Worm (Caenorhabditis elegans) whole organism, L4 larva: ENCODE data around the gene dgtr-1.

Experiments used
- D1046.2 ChIP-seq: fragments of 200-800 bp; sonication (Bioruptor generic); IDR thresholded peaks from 2 replicates; pipeline ENCODE4 v1.3.6; 2022; ENCODE audit warnings: missing genetic modification characterization, missing compliant biosample characterization
- F44E2.7 ChIP-seq: fragments of 200-800 bp; sonication (Bioruptor generic); IDR thresholded peaks from 2 replicates; pipeline ENCODE4 v2.1.2; 2022; ENCODE audit warnings: missing genetic modification characterization, missing compliant biosample characterization
- F49E8.2 ChIP-seq: sonication (generic microtip); optimal IDR thresholded peaks from 2 replicates; lab custom pipeline; 2016; ENCODE audit warnings: missing compliant biosample characterization, mild to moderate bottlenecking, missing genetic modification characterization, borderline replicate concordance
- T20F7.1 ChIP-seq: fragments of 200-800 bp; sonication (Bioruptor generic); optimal IDR thresholded peaks from 2 replicates; lab custom pipeline; 2018; ENCODE audit warnings: mild to moderate bottlenecking, missing genetic modification characterization, missing compliant biosample characterization
- ZK337.2 ChIP-seq: fragments of 200-800 bp; sonication (Bioruptor generic); IDR thresholded peaks from 2 replicates; pipeline ENCODE4 v1.3.6; 2022; ENCODE audit warnings: missing genetic modification reagents, missing genetic modification characterization, missing compliant biosample characterization
- aha-1 ChIP-seq: fragments of 150-350 bp; peaks from one replicate; lab custom pipeline; 2014; ENCODE audit warnings: missing biosample characterization, missing genetic modification characterization
- ama-1 ChIP-seq: fragments of 150-350 bp; optimal IDR thresholded peaks from 2 replicates; lab custom pipeline; 2014; ENCODE audit warnings: inconsistent platforms, mixed read lengths
- arid-1 ChIP-seq: fragments of 200-800 bp; sonication (Bioruptor generic); conservative IDR thresholded peaks from 2 replicates; pipeline ENCODE4 v1.3.6; 2022; ENCODE audit warnings: missing genetic modification reagents, missing genetic modification characterization, missing compliant biosample characterization
- ceh-32 ChIP-seq: sonication (generic microtip); optimal IDR thresholded peaks from 2 replicates; lab custom pipeline; 2016; ENCODE audit warnings: mild to moderate bottlenecking, missing genetic modification characterization, missing compliant biosample characterization; ENCODE audit not compliant: poor library complexity
- ceh-44 ChIP-seq: fragments of 200-800 bp; sonication (Bioruptor generic); IDR thresholded peaks from 2 replicates; pipeline ENCODE4 v1.3.6; 2022; ENCODE audit warnings: missing genetic modification reagents, missing genetic modification characterization, missing compliant biosample characterization
- ceh-62 ChIP-seq: sonication (generic microtip); optimal IDR thresholded peaks from 2 replicates; lab custom pipeline; 2017; ENCODE audit warnings: missing biosample characterization, missing genetic modification characterization
- cey-2 ChIP-seq: sonication (generic microtip); optimal IDR thresholded peaks from 3 replicates; lab custom pipeline; 2017; ENCODE audit warnings: missing genetic modification characterization, mild to moderate bottlenecking, missing compliant biosample characterization, antibody characterized with exemption, borderline replicate concordance; ENCODE audit not compliant: insufficient read depth
- ctbp-1 ChIP-seq: fragments of 200-800 bp; sonication (Bioruptor generic); IDR thresholded peaks from 2 replicates; pipeline ENCODE4 v1.3.6; 2022; ENCODE audit warnings: missing genetic modification reagents, missing genetic modification characterization, missing compliant biosample characterization
- daf-16 ChIP-seq, 3 experiments: sonication (generic microtip); optimal IDR thresholded peaks; 2 replicates each; lab custom pipeline; 2016 to 2017; ENCODE audit warnings: missing genetic modification characterization in 3 of 3, missing genetic modification reagents in 3 of 3, mild to moderate bottlenecking in 2 of 3, missing compliant biosample characterization in 2 of 3, missing biosample characterization in 1 of 3, moderate library complexity in 1 of 3
- daf-8 ChIP-seq: fragments of 200-800 bp; sonication (Bioruptor generic); IDR thresholded peaks from 2 replicates; pipeline ENCODE4 v1.3.6; 2022; ENCODE audit warnings: missing genetic modification characterization, missing compliant biosample characterization
- dpl-1 ChIP-seq: fragments of 150-350 bp; optimal IDR thresholded peaks from 2 replicates; lab custom pipeline; 2014; ENCODE audit warnings: missing biosample characterization, missing genetic modification reagents, missing genetic modification characterization
- duxl-1 ChIP-seq: sonication (generic microtip); optimal IDR thresholded peaks from 2 replicates; lab custom pipeline; 2016; ENCODE audit warnings: mild to moderate bottlenecking, missing genetic modification characterization, moderate library complexity, missing compliant biosample characterization; ENCODE audit not compliant: poor library complexity
- dve-1 ChIP-seq: sonication (generic microtip); optimal IDR thresholded peaks from 2 replicates; lab custom pipeline; 2017; ENCODE audit warnings: antibody characterized with exemption, mild to moderate bottlenecking, missing genetic modification characterization, missing compliant biosample characterization; ENCODE audit not compliant: insufficient read depth
- egl-43 ChIP-seq: fragments of 200-800 bp; sonication (Bioruptor generic); IDR thresholded peaks from 2 replicates; pipeline ENCODE4 v1.3.6; 2022; ENCODE audit warnings: missing genetic modification reagents, missing genetic modification characterization, missing compliant biosample characterization
- fkh-10 ChIP-seq: fragments of 150-350 bp; optimal IDR thresholded peaks from 2 replicates; lab custom pipeline; 2014; ENCODE audit warnings: missing biosample characterization, missing genetic modification reagents, missing genetic modification characterization
- hlh-11 ChIP-seq: fragments of 200-800 bp; sonication (Bioruptor generic); optimal IDR thresholded peaks from 2 replicates; lab custom pipeline; 2018; ENCODE audit warnings: mild to moderate bottlenecking, missing genetic modification characterization, missing compliant biosample characterization
- hmg-1.1 ChIP-seq: fragments of 200-800 bp; sonication (Bioruptor generic); IDR thresholded peaks from 2 replicates; pipeline ENCODE4 v1.3.6; 2022; ENCODE audit warnings: missing genetic modification reagents, missing genetic modification characterization, missing compliant biosample characterization
- jun-1 ChIP-seq: fragments of 150-350 bp; optimal IDR thresholded peaks from 2 replicates; lab custom pipeline; 2014; ENCODE audit warnings: missing biosample characterization, missing genetic modification reagents, missing genetic modification characterization
- lim-7 ChIP-seq: fragments of 200-800 bp; sonication (Bioruptor generic); IDR thresholded peaks from 2 replicates; pipeline ENCODE4 v1.3.6; 2022; ENCODE audit warnings: missing genetic modification characterization, missing compliant biosample characterization
- lin-1 ChIP-seq: fragments of 200-800 bp; sonication (Bioruptor generic); IDR thresholded peaks from 2 replicates; pipeline ENCODE4 v1.3.6; 2022; ENCODE audit warnings: missing genetic modification reagents, missing genetic modification characterization, missing compliant biosample characterization
- lin-15B ChIP-seq: fragments of 150-350 bp; sonication (generic microtip); optimal IDR thresholded peaks from 3 replicates; lab custom pipeline; 2014; ENCODE audit warnings: missing biosample characterization, missing genetic modification characterization
- lin-29 ChIP-seq: fragments of 200-800 bp; sonication (Bioruptor generic); IDR thresholded peaks from 2 replicates; pipeline ENCODE4 v1.3.6; 2022; ENCODE audit warnings: missing genetic modification reagents, missing genetic modification characterization, missing compliant biosample characterization
- lin-38 ChIP-seq: fragments of 200-800 bp; sonication (Bioruptor generic); IDR thresholded peaks from 2 replicates; pipeline ENCODE4 v1.3.6; 2022; ENCODE audit warnings: missing genetic modification reagents, missing genetic modification characterization, missing compliant biosample characterization
- lin-39 ChIP-seq: fragments of 150-350 bp; optimal IDR thresholded peaks from 2 replicates; lab custom pipeline; 2014; ENCODE audit warnings: missing biosample characterization, missing genetic modification reagents, missing genetic modification characterization
- lsy-2 ChIP-seq, 2 experiments: fragments of 150-350 bp in 1 of 2; sonication (generic microtip) in 1 of 2; optimal IDR thresholded peaks; 2 replicates each; lab custom pipeline; 2014 to 2017; ENCODE audit warnings: missing biosample characterization in 2 of 2, missing genetic modification characterization in 2 of 2
- mdl-1 ChIP-seq, 2 experiments: fragments of 150-350 bp in 1 of 2; sonication (generic microtip) in 1 of 2; optimal IDR thresholded peaks; 2 replicates each; lab custom pipeline; 2014 to 2017; ENCODE audit warnings: missing biosample characterization in 2 of 2, missing genetic modification characterization in 2 of 2
- mep-1 ChIP-seq: fragments of 150-350 bp; sonication (generic microtip); optimal IDR thresholded peaks from 3 replicates; lab custom pipeline; 2014; ENCODE audit warnings: missing biosample characterization, missing genetic modification characterization
- mxl-2 ChIP-seq: fragments of 200-800 bp; sonication (Bioruptor generic); conservative IDR thresholded peaks from 2 replicates; pipeline ENCODE4 v1.3.6; 2022; ENCODE audit warnings: missing genetic modification reagents, missing genetic modification characterization, missing compliant biosample characterization
- nhr-10 ChIP-seq: fragments of 150-350 bp; optimal IDR thresholded peaks from 2 replicates; lab custom pipeline; 2014; ENCODE audit warnings: missing biosample characterization, missing genetic modification characterization
- nhr-102 ChIP-seq: sonication (generic microtip); optimal IDR thresholded peaks from 2 replicates; lab custom pipeline; 2016; ENCODE audit warnings: mild to moderate bottlenecking, missing genetic modification characterization, moderate library complexity, missing compliant biosample characterization
- nhr-111 ChIP-seq: fragments of 200-800 bp; sonication (Bioruptor generic); optimal IDR thresholded peaks from 2 replicates; lab custom pipeline; 2018; ENCODE audit warnings: mild to moderate bottlenecking, missing genetic modification characterization, missing compliant biosample characterization
- nhr-6 ChIP-seq: fragments of 150-350 bp; optimal IDR thresholded peaks from 2 replicates; lab custom pipeline; 2014; ENCODE audit warnings: missing biosample characterization, missing genetic modification characterization
- nhr-77 ChIP-seq: fragments of 150-350 bp; optimal IDR thresholded peaks from 2 replicates; lab custom pipeline; 2014; ENCODE audit warnings: missing biosample characterization, missing genetic modification characterization
- pha-4 ChIP-seq, 2 experiments: fragments of 150-350 bp in 1 of 2; fragments of 200-800 bp in 1 of 2; sonication (Bioruptor generic) in 1 of 2; IDR thresholded peaks in 1 of 2; optimal IDR thresholded peaks in 1 of 2; 2 replicates each; pipeline versions ENCODE4 v1.3.6 to Lab custom; 2014 to 2022; ENCODE audit warnings: missing genetic modification characterization in 2 of 2, missing genetic modification reagents in 2 of 2, missing biosample characterization in 1 of 2, missing compliant biosample characterization in 1 of 2
- php-3 ChIP-seq: fragments of 200-800 bp; sonication (Bioruptor generic); IDR thresholded peaks from 2 replicates; pipeline ENCODE4 v1.3.6; 2022; ENCODE audit warnings: missing genetic modification reagents, missing genetic modification characterization, missing compliant biosample characterization
- rbr-2 ChIP-seq: sonication (generic microtip); optimal IDR thresholded peaks from 2 replicates; lab custom pipeline; 2016; ENCODE audit warnings: missing genotype, missing genetic modification characterization, missing compliant biosample characterization
- snpc-4 ChIP-seq: fragments of 150-350 bp; optimal IDR thresholded peaks from 2 replicates; lab custom pipeline; 2014; ENCODE audit warnings: missing biosample characterization, missing genetic modification characterization
- tra-1 ChIP-seq: fragments of 200-800 bp; sonication (Bioruptor generic); IDR thresholded peaks from 2 replicates; pipeline ENCODE4 v1.3.6; 2022; ENCODE audit warnings: missing genetic modification reagents, missing genetic modification characterization, missing compliant biosample characterization
- unc-130 ChIP-seq: sonication (generic microtip); optimal IDR thresholded peaks from 2 replicates; lab custom pipeline; 2016; ENCODE audit warnings: missing genetic modification reagents, missing genetic modification characterization, missing compliant biosample characterization
- unc-39 ChIP-seq: sonication (generic microtip); optimal IDR thresholded peaks from 2 replicates; lab custom pipeline; 2017; ENCODE audit warnings: missing biosample characterization, missing genetic modification characterization
- zfp-3 ChIP-seq: fragments of 200-800 bp; sonication (Bioruptor generic); conservative IDR thresholded peaks from 2 replicates; pipeline ENCODE4 v1.3.6; 2022; ENCODE audit warnings: missing genetic modification reagents, missing genetic modification characterization, missing compliant biosample characterization
- zip-2 ChIP-seq: fragments of 150-350 bp; optimal IDR thresholded peaks from 2 replicates; lab custom pipeline; 2014; ENCODE audit warnings: missing biosample characterization, missing genetic modification characterization

Gene dgtr-1

DNA sequence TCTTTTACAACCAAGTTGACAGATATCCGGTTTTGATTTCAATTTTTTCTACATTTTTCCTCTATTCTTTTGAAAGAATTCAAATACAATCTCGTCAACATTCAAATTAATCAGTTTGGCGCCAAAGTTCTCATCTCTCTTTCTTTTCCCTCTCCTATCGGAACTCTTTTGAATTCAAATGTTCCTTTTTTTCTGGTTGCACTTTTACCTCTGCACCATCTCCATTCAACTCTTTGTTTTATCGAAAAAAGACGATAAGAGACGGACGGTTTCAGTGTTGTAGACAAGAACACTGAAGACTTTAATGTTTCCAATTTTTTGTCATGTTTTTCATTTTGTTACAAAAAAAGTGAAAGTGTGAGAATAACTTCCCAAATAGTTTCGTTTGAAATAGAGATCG, 20.9 kb upstream of the dgtr-1 start (continued):
- peak; percentile 36 for TF ChIP-seq dpl-1
- no peak for TF ChIP-seq jun-1 (tag; lab: Kevin White, UChicago)
- TF ChIP-seq lin-1, result peak; percentile 46; the same call in 1 of the 2 replicates
- no peak for TF ChIP-seq unc-130 (GFP tag; lab: Kevin White, UChicago)
- TF ChIP-seq D1046.2 (GFP tag; lab: Robert Waterston, UW), result no peak
- TF ChIP-seq ceh-32, result no peak
- peak; percentile 83 for TF ChIP-seq dve-1 (tag; lab: Kevin White, UChicago)
- TF ChIP-seq nhr-111 (GFP tag; lab: Kevin White, UChicago), result no peak
- no peak for TF ChIP-seq mdl-1 (tag; optimal IDR thresholded peaks at IDR 0.05; lab: Kevin White, UChicago)
- no peak for TF ChIP-seq lin-29
- TF ChIP-seq rbr-2, result no peak
- TF ChIP-seq zip-2 (tag; lab: Kevin White, UChicago), result no peak
- peak; percentile 61 for TF ChIP-seq hlh-11 (tag; lab: Kevin White, UChicago)
- TF ChIP-seq nhr-10 (tag; lab: Kevin White, UChicago), result no peak
- TF ChIP-seq lsy-2 (tag; optimal IDR thresholded peaks at IDR 0.05; lab: Kevin White, UChicago), result no peak
- no peak for TF ChIP-seq ama-1
- TF ChIP-seq mep-1 (tag; lab: Kevin White, UChicago), result peak; percentile 18
- no peak for TF ChIP-seq arid-1
- TF ChIP-seq hmg-1.1 (GFP tag; lab: Robert Waterston, UW), result no peak
- TF ChIP-seq nhr-102 (tag; lab: Kevin White, UChicago), result no peak
- TF ChIP-seq ceh-44 (GFP tag; lab: Robert Waterston, UW), result no peak

DNA sequence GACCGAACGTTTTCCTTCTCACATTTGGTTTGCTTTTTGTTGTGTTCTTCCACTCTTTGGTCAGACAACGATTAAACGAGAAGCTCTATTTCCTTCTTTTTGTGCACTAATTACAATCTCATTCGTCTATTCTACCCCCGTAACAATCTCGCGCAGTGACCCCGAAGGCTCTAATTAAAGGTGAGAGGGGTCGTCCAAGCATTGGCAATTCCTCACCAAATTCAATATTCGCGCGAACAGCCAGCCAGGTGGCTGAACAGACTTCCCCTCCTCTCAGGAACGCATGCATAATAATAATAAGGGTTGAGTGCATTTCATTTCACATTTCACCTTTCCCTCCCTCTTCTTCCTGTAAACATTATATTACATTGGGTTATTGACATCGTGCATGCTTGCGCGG, 11.8 kb upstream of the dgtr-1 start:
- TF ChIP-seq snpc-4 (tag; lab: Kevin White, UChicago) (no peak), aha-1 (peak; percentile 55)

DNA sequence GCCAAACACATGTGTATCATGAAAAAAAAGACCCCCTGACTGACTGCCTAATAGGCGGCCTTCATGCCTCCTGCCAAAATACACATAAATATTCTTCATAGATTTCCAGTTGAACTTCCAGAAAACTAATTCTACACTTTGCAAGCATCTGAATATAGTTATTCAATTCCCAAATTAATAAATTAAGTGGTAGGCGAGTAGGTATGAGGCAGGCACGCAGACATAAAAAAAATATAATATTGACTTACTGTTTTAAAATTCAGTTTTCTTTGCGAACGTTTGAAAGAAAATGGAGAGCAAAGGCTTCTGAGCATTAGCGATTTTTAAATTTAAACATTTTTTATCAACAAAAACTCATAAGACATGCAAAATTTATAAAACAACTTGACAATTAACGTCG, 9.0 kb upstream of the dgtr-1 start:
- TF ChIP-seq php-3 (no peak), egl-43 (GFP tag; lab: Robert Waterston, UW) (no peak), T20F7.1 (GFP tag; lab: Kevin White, UChicago) (peak; percentile 22), lin-39 (no peak), ctbp-1 (GFP tag; lab: Robert Waterston, UW) (no peak), lin-1 (peak; percentile 30; the same call in 1 of the 2 replicates), daf-8 (GFP tag; lab: Robert Waterston, UW) (no peak), hmg-1.1 (GFP tag; lab: Robert Waterston, UW) (no peak), nhr-6 (tag; lab: Kevin White, UChicago) (no peak), F44E2.7 (GFP tag; lab: Robert Waterston, UW) (no peak), ceh-62 (tag; lab: Kevin White, UChicago) (no peak), lin-38 (GFP tag; lab: Robert Waterston, UW) (peak; percentile 19; the same call in 1 of the 2 replicates), fkh-10 (GFP tag; lab: Kevin White, UChicago) (no peak), lin-15B (tag; lab: Kevin White, UChicago) (peak; percentile 14), daf-16 (GFP tag; optimal IDR thresholded peaks at IDR 0.05; lab: Kevin White, UChicago) (peak in 1 of 2 experiments; percentile 11), daf-16 (tag; optimal IDR thresholded peaks at IDR 0.05; lab: Kevin White, UChicago) (peak; percentile 34), nhr-77 (peak; percentile 69), ceh-44 (GFP tag; lab: Robert Waterston, UW) (no peak), duxl-1 (tag; lab: Kevin White, UChicago) (no peak), F49E8.2 (no peak), cey-2 (tag; lab: Kevin White, UChicago) (no peak), nhr-10 (tag; lab: Kevin White, UChicago) (peak; percentile 9), ama-1 (no peak), zfp-3 (GFP tag; lab: Robert Waterston, UW) (peak; percentile 77), mxl-2 (GFP tag; lab: Robert Waterston, UW) (no peak), unc-39 (no peak), ZK337.2 (GFP tag; lab: Robert Waterston, UW) (no peak), pha-4 (GFP tag; IDR thresholded peaks at IDR 0.05; lab: Robert Waterston, UW) (peak; percentile 40; the same call in 1 of the 2 replicates), pha-4 (tag; optimal IDR thresholded peaks at IDR 0.05; lab: Kevin White, UChicago) (no peak), dpl-1 (no peak), dve-1 (tag; lab: Kevin White, UChicago) (peak; percentile 30), lim-7 (no peak; the same call in 1 of the 2 replicates), tra-1 (peak; percentile 53; the same call in 1 of the 2 replicates)
